Fruit fly (Drosophila melanogaster): ENCODE data around the gene pan.

DNA sequence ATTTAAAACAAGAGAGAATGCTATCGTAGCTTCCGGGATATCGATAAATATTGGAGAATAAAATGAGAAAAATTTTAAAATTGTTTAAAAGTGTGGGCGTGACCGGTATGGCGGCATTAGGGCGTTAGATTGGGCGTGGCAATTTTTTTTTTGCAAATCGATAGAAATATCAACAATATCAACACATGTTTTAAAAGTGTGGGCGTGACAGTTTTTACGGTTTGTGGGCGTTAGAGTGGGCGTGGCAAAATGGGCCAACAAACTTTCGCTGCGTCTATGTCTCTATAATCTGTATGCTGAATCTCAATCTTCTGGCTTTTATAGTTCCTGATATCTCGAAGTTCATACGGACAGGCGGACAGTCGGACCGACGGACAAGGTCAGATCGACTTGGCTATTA is 80.0 kb downstream of the pan start:
- TF ChIP-seq psq (optimal IDR thresholded peaks at IDR 0.05) (no peak), pan (optimal IDR thresholded peaks at IDR 0.05) (no peak), EcR (GFP tag; optimal IDR thresholded peaks at IDR 0.05) (no peak)
